Fruit fly (Drosophila melanogaster): ENCODE data around the gene Edc3.
A peak's percentile ranks its signal among the peaks of the same experiment; 100 is the strongest.

Edc3 gene

dm6 chr3L:17496871-17497492 is 32.7 kb downstream of the Edc3 start (continued):
- TF ChIP-seq CG16779 (GFP tag; IDR thresholded peaks at IDR 0.05) (no peak), vnd (GFP tag; IDR thresholded peaks at IDR 0.05; ENCODE audit: partially characterized antibody) (no peak), E2f2 (GFP tag; IDR thresholded peaks at IDR 0.05) (no peak), odd (GFP tag; optimal IDR thresholded peaks at IDR 0.05) (no peak), CG4820 (GFP tag; optimal IDR thresholded peaks at IDR 0.05) (peak; percentile 31), Hr78 (GFP tag; optimal IDR thresholded peaks at IDR 0.05) (no peak), CG7928 (GFP tag; optimal IDR thresholded peaks at IDR 0.05) (no peak), CG14014 (GFP tag; IDR thresholded peaks at IDR 0.05) (no peak), org-1 (GFP tag; optimal IDR thresholded peaks at IDR 0.05) (no peak), CG18476 (GFP tag; optimal IDR thresholded peaks at IDR 0.05) (no peak), lab (GFP tag; optimal IDR thresholded peaks at IDR 0.05) (no peak), mirr (GFP tag; optimal IDR thresholded peaks at IDR 0.05) (no peak), CG13424 (tag; optimal IDR thresholded peaks at IDR 0.05) (no peak), CG17385 (GFP tag; optimal IDR thresholded peaks at IDR 0.05) (no peak), ftz-f1 (GFP tag; optimal IDR thresholded peaks at IDR 0.05) (no peak), sr (GFP tag; IDR thresholded peaks at IDR 0.05) (no peak), CG8924 (tag; optimal IDR thresholded peaks at IDR 0.05) (no peak), Sin3A (optimal IDR thresholded peaks at IDR 0.05) (no peak), MTF-1 (GFP tag; optimal IDR thresholded peaks at IDR 0.05; ENCODE audit: borderline replicate concordance) (no peak), tin (GFP tag; optimal IDR thresholded peaks at IDR 0.05) (no peak), MBD-R2 (GFP tag; IDR thresholded peaks at IDR 0.05) (no peak), CG12744 (GFP tag; optimal IDR thresholded peaks at IDR 0.05) (no peak), CG3726 (GFP tag; IDR thresholded peaks at IDR 0.05) (no peak), B-H1 (GFP tag; IDR thresholded peaks at IDR 0.05) (no peak), Ets65A (GFP tag) (peak; percentile 67), gt (GFP tag; IDR thresholded peaks at IDR 0.05) (no peak), CG12071 (GFP tag; optimal IDR thresholded peaks at IDR 0.05) (no peak), prd (optimal IDR thresholded peaks at IDR 0.05) (no peak), prd (GFP tag; IDR thresholded peaks at IDR 0.05) (peak; percentile 32; the same call in 1 of the 3 replicates), CG14050 (GFP tag; IDR thresholded peaks at IDR 0.05) (no peak), Med (GFP tag) (peak; percentile 60), CG11560 (tag; IDR thresholded peaks at IDR 0.05) (no peak), CG15269 (tag; optimal IDR thresholded peaks at IDR 0.05) (peak; percentile 1), ato (GFP tag; IDR thresholded peaks at IDR 0.05; ENCODE audit: partially characterized antibody) (no peak), croc (GFP tag; conservative IDR thresholded peaks at IDR 0.05) (no peak), H2.0 (GFP tag; IDR thresholded peaks at IDR 0.05) (no peak), NK7.1 (GFP tag; optimal IDR thresholded peaks at IDR 0.05) (no peak), NFAT (GFP tag; IDR thresholded peaks at IDR 0.05) (no peak), nmo (GFP tag; optimal IDR thresholded peaks at IDR 0.05) (peak; percentile 28), lilli (GFP tag; optimal IDR thresholded peaks at IDR 0.05) (peak; percentile 4), Mes4 (GFP tag; optimal IDR thresholded peaks at IDR 0.05) (no peak), Dll (GFP tag; IDR thresholded peaks at IDR 0.05; ENCODE audit: partially characterized antibody) (no peak), ham (GFP tag; IDR thresholded peaks at IDR 0.05) (no peak), CG12391 (tag; optimal IDR thresholded peaks at IDR 0.05) (peak; percentile 30), CG15601 (tag; optimal IDR thresholded peaks at IDR 0.05) (no peak), Atf-2 (GFP tag; optimal IDR thresholded peaks at IDR 0.05) (peak; percentile 19), chif (GFP tag; optimal IDR thresholded peaks at IDR 0.05) (peak in 1 of 2 experiments; percentile 28), dpn (GFP tag; optimal IDR thresholded peaks at IDR 0.05) (peak; percentile 2 to 5), HLH4C (GFP tag; IDR thresholded peaks at IDR 0.05; ENCODE audit: partially characterized antibody) (no peak), CG7963 (GFP tag; IDR thresholded peaks at IDR 0.05; ENCODE audit: partially characterized antibody) (no peak), gsb-n (tag; optimal IDR thresholded peaks at IDR 0.05) (no peak)
